Fruit fly (Drosophila melanogaster) whole organism, embryonic: ENCODE results near the gene Targ1.

ENCODE experiments used
- CG10147 ChIP-seq: fragments of 200-800 bp; sonication (Bioruptor generic); optimal IDR thresholded peaks from 2 replicates; lab custom pipeline; 2019; ENCODE audit warnings: missing biosample characterization, mild to moderate bottlenecking, missing genetic modification characterization, moderate library complexity
- CG9437 ChIP-seq: fragments of 200-800 bp; sonication (Bioruptor generic); optimal IDR thresholded peaks from 2 replicates; lab custom pipeline; 2018; ENCODE audit warnings: missing biosample characterization, mild to moderate bottlenecking, missing genetic modification characterization
- Opbp ChIP-seq: fragments of 200-800 bp; sonication (Bioruptor generic); IDR thresholded peaks from 3 replicates; pipeline ENCODE4 v1.3.6; 2022; ENCODE audit warnings: missing biosample characterization, missing genetic modification characterization; ENCODE audit not compliant: partially characterized antibody
- Ravus ChIP-seq: fragments of 200-800 bp; sonication (Bioruptor generic); IDR thresholded peaks from 2 replicates; pipeline ENCODE4 v1.3.6; 2022; ENCODE audit warnings: missing biosample characterization, missing genetic modification characterization
- YL-1 ChIP-seq: fragments of 200-800 bp; sonication (Bioruptor generic); optimal IDR thresholded peaks from 3 replicates; lab custom pipeline; 2017; ENCODE audit warnings: missing biosample characterization, mild to moderate bottlenecking, missing genetic modification characterization
- lbe ChIP-seq: fragments of 200-800 bp; sonication (Bioruptor generic); optimal IDR thresholded peaks from 2 replicates; lab custom pipeline; 2016; ENCODE audit warnings: missing biosample characterization, mild to moderate bottlenecking, missing genetic modification characterization

dm6 chr3L:21192024-21192423 is 10.7 kb downstream of the Targ1 start:
- TF ChIP-seq CG10147 (no peak), Ravus (no peak), CG9437 (GFP tag; lab: Kevin White, UChicago) (no peak), Opbp (GFP tag; lab: Robert Waterston, UW) (no peak), YL-1 (GFP tag; lab: Kevin White, UChicago) (no peak), lbe (GFP tag; lab: Kevin White, UChicago) (no peak)
